Fruit fly (Drosophila melanogaster) whole organism, embryonic: Measurements from ENCODE around the gene SPR.

Source experiments
- CG1024 ChIP-seq: fragments of 200-800 bp; sonication (Bioruptor generic); IDR thresholded peaks from 2 replicates; pipeline ENCODE4 v1.3.6; 2022; ENCODE audit warnings: missing biosample characterization, missing genetic modification characterization
- CG10543 ChIP-seq: fragments of 200-800 bp; sonication (Bioruptor generic); optimal IDR thresholded peaks from 3 replicates; lab custom pipeline; 2017; ENCODE audit warnings: missing biosample characterization, mild to moderate bottlenecking, missing genetic modification characterization, moderate library complexity
- CG10959 ChIP-seq: fragments of 200-800 bp; sonication (Bioruptor generic); IDR thresholded peaks from 2 replicates; pipeline ENCODE4 v1.3.6; 2022; ENCODE audit warnings: missing biosample characterization, missing genetic modification characterization
- CG11696 ChIP-seq: fragments of 200-800 bp; sonication (Bioruptor generic); IDR thresholded peaks from 2 replicates; pipeline ENCODE4 v1.3.6; 2022; ENCODE audit warnings: missing biosample characterization, missing genetic modification characterization
- CG12942 ChIP-seq: fragments of 200-800 bp; sonication (Bioruptor generic); optimal IDR thresholded peaks from 3 replicates; lab custom pipeline; 2016; ENCODE audit warnings: missing biosample characterization, missing genetic modification characterization
- CG14667 ChIP-seq: fragments of 200-800 bp; sonication (Bioruptor generic); IDR thresholded peaks from 2 replicates; pipeline ENCODE4 v1.3.6; 2022; ENCODE audit warnings: missing biosample characterization, missing genetic modification characterization
- CG15269 ChIP-seq: fragments of 200-800 bp; sonication (Bioruptor generic); optimal IDR thresholded peaks from 2 replicates; lab custom pipeline; 2018; ENCODE audit warnings: missing biosample characterization, mild to moderate bottlenecking, missing genetic modification characterization, moderate library complexity
- CG15601 ChIP-seq: fragments of 200-800 bp; sonication (Bioruptor generic); optimal IDR thresholded peaks from 3 replicates; lab custom pipeline; 2019; ENCODE audit warnings: missing biosample characterization, mild to moderate bottlenecking, missing genetic modification characterization, moderate library complexity
- CG17802 ChIP-seq: fragments of 200-800 bp; sonication (Bioruptor generic); optimal IDR thresholded peaks from 2 replicates; lab custom pipeline; 2018; ENCODE audit warnings: missing biosample characterization, mild to moderate bottlenecking, missing genetic modification characterization, moderate library complexity
- CG2712 ChIP-seq: fragments of 200-800 bp; optimal IDR thresholded peaks from 3 replicates; lab custom pipeline; 2019; ENCODE audit warnings: missing biosample characterization, mild to moderate bottlenecking, missing genetic modification characterization, moderate library complexity
- CG3065 ChIP-seq: fragments of 200-800 bp; sonication (Bioruptor generic); optimal IDR thresholded peaks from 2 replicates; lab custom pipeline; 2016; ENCODE audit warnings: missing biosample characterization, missing genetic modification characterization
- CG3163 ChIP-seq: fragments of 200-800 bp; sonication (Bioruptor generic); optimal IDR thresholded peaks from 3 replicates; lab custom pipeline; 2016; ENCODE audit warnings: missing biosample characterization, missing genetic modification characterization
- CG3281 ChIP-seq: fragments of 200-800 bp; sonication (Bioruptor generic); optimal IDR thresholded peaks from 3 replicates; lab custom pipeline; 2017; ENCODE audit warnings: missing biosample characterization, mild to moderate bottlenecking, missing genetic modification characterization
- CG33557 ChIP-seq: fragments of 200-800 bp; sonication (Bioruptor generic); optimal IDR thresholded peaks from 2 replicates; lab custom pipeline; 2019; ENCODE audit warnings: missing biosample characterization, mild to moderate bottlenecking, missing genetic modification characterization, moderate library complexity
- CG34422 ChIP-seq: fragments of 200-800 bp; sonication (Bioruptor generic); IDR thresholded peaks from 3 replicates; pipeline ENCODE4 v1.3.6; 2022; ENCODE audit warnings: missing biosample characterization, missing genetic modification characterization
- CG3847 ChIP-seq: fragments of 200-800 bp; sonication (Bioruptor generic); IDR thresholded peaks from 2 replicates; pipeline ENCODE4 v1.3.6; 2022; ENCODE audit warnings: missing biosample characterization, missing genetic modification characterization
- CG3995 ChIP-seq: fragments of 200-800 bp; sonication (Bioruptor generic); optimal IDR thresholded peaks from 3 replicates; lab custom pipeline; 2016; ENCODE audit warnings: missing biosample characterization, missing genetic modification characterization
- CG43689 ChIP-seq: fragments of 200-800 bp; sonication (Bioruptor generic); IDR thresholded peaks from 2 replicates; pipeline ENCODE4 v1.3.6; 2022; ENCODE audit warnings: missing biosample characterization, missing genetic modification characterization
- CG4820 ChIP-seq: fragments of 200-800 bp; sonication (Bioruptor generic); optimal IDR thresholded peaks from 3 replicates; lab custom pipeline; 2016; ENCODE audit warnings: missing biosample characterization, missing genetic modification characterization
- CG6689 ChIP-seq: fragments of 200-800 bp; sonication (Bioruptor generic); IDR thresholded peaks from 2 replicates; pipeline ENCODE4 v1.3.6; 2022; ENCODE audit warnings: missing biosample characterization, missing genetic modification characterization
- CG8359 ChIP-seq: fragments of 200-800 bp; sonication (Bioruptor generic); optimal IDR thresholded peaks from 2 replicates; lab custom pipeline; 2017; ENCODE audit warnings: missing biosample characterization, mild to moderate bottlenecking, missing genetic modification characterization, borderline replicate concordance
- CG8478 ChIP-seq: fragments of >200 bp; optimal IDR thresholded peaks from 2 replicates; lab custom pipeline; 2018
- CG9797 ChIP-seq: fragments of 200-800 bp; sonication (Bioruptor generic); optimal IDR thresholded peaks from 3 replicates; lab custom pipeline; 2018; ENCODE audit warnings: missing biosample characterization, mild to moderate bottlenecking, missing genetic modification characterization
- Dll ChIP-seq: fragments of 200-800 bp; sonication (Bioruptor generic); IDR thresholded peaks from 4 replicates; pipeline ENCODE4 v1.3.6; 2022; ENCODE audit warnings: missing biosample characterization, missing genetic modification characterization; ENCODE audit not compliant: partially characterized antibody
- Doc3 ChIP-seq: fragments of 200-800 bp; sonication (Bioruptor generic); IDR thresholded peaks from 3 replicates; pipeline ENCODE4 v1.3.6; 2022; ENCODE audit warnings: missing biosample characterization, missing genetic modification characterization; ENCODE audit not compliant: partially characterized antibody
- Ets97D ChIP-seq: fragments of 200-800 bp; sonication (Bioruptor generic); optimal IDR thresholded peaks from 3 replicates; lab custom pipeline; 2016; ENCODE audit warnings: missing biosample characterization, missing genetic modification characterization
- HLHmδ ChIP-seq: fragments of 200-800 bp; sonication (Bioruptor generic); optimal IDR thresholded peaks from 2 replicates; lab custom pipeline; 2018; ENCODE audit warnings: missing biosample characterization, mild to moderate bottlenecking, missing genetic modification characterization, moderate library complexity
- Hr51 ChIP-seq, 2 experiments: fragments of 200-800 bp; sonication (Bioruptor generic); optimal IDR thresholded peaks; 2 replicates in 1 of 2; 3 replicates in 1 of 2; lab custom pipeline; 2016 to 2018; ENCODE audit warnings: missing biosample characterization in 2 of 2, missing genetic modification characterization in 2 of 2, mild to moderate bottlenecking in 1 of 2, moderate library complexity in 1 of 2
- MESR4 ChIP-seq: fragments of 200-800 bp; sonication (Bioruptor generic); optimal IDR thresholded peaks from 2 replicates; lab custom pipeline; 2018; ENCODE audit warnings: missing biosample characterization, mild to moderate bottlenecking, missing genetic modification characterization, moderate library complexity
- Med ChIP-seq: fragments of 200-800 bp; sonication (Bioruptor generic); peaks from one replicate; lab custom pipeline; 2016; ENCODE audit warnings: missing biosample characterization, missing genetic modification characterization, mild to moderate bottlenecking, inconsistent platforms, moderate library complexity
- Nf-YA ChIP-seq: fragments of 200-800 bp; sonication (Bioruptor generic); IDR thresholded peaks from 2 replicates; pipeline ENCODE4 v1.3.6; 2022; ENCODE audit warnings: missing biosample characterization, missing genetic modification characterization
- Optix ChIP-seq: fragments of 200-800 bp; sonication (Bioruptor generic); IDR thresholded peaks from 3 replicates; pipeline ENCODE4 v1.3.6; 2022; ENCODE audit warnings: missing biosample characterization, missing genetic modification characterization
- Poxn ChIP-seq: fragments of 200-800 bp; sonication (Bioruptor generic); IDR thresholded peaks from 2 replicates; pipeline ENCODE4 v1.3.6; 2022; ENCODE audit warnings: missing biosample characterization, missing genetic modification characterization
- Rfx ChIP-seq: fragments of 200-800 bp; sonication (Bioruptor generic); IDR thresholded peaks from 2 replicates; pipeline ENCODE4 v1.3.6; 2022; ENCODE audit warnings: missing biosample characterization, missing genetic modification characterization
- Scr ChIP-seq: fragments of 200-800 bp; sonication (Bioruptor generic); IDR thresholded peaks from 2 replicates; pipeline ENCODE4 v1.3.6; 2022; ENCODE audit warnings: missing biosample characterization, missing genetic modification characterization; ENCODE audit not compliant: partially characterized antibody
- Sry-δ ChIP-seq: fragments of 200-800 bp; sonication (Bioruptor generic); optimal IDR thresholded peaks from 2 replicates; lab custom pipeline; 2016; ENCODE audit warnings: missing biosample characterization, missing genetic modification characterization
- ap ChIP-seq: fragments of 200-800 bp; sonication (Bioruptor generic); IDR thresholded peaks from 2 replicates; pipeline ENCODE4 v1.3.6; 2022; ENCODE audit warnings: missing biosample characterization, missing genetic modification characterization
- ase ChIP-seq: fragments of 200-800 bp; sonication (Bioruptor generic); IDR thresholded peaks from 3 replicates; pipeline ENCODE4 v1.3.6; 2022; ENCODE audit warnings: missing biosample characterization, missing genetic modification characterization
- bigmax ChIP-seq: fragments of 200-800 bp; sonication (Bioruptor generic); optimal IDR thresholded peaks from 2 replicates; lab custom pipeline; 2018; ENCODE audit warnings: missing biosample characterization, mild to moderate bottlenecking, missing genetic modification characterization
- chm ChIP-seq: fragments of 200-800 bp; sonication (Bioruptor generic); IDR thresholded peaks from 2 replicates; pipeline ENCODE4 v1.3.6; 2022; ENCODE audit warnings: missing biosample characterization, missing genetic modification characterization
- gfzf ChIP-seq: fragments of 200-800 bp; sonication (Bioruptor generic); optimal IDR thresholded peaks from 2 replicates; lab custom pipeline; 2016; ENCODE audit warnings: missing biosample characterization, mild to moderate bottlenecking, missing genetic modification characterization, moderate library complexity
- lilli ChIP-seq: fragments of 200-800 bp; sonication (Bioruptor generic); optimal IDR thresholded peaks from 3 replicates; lab custom pipeline; 2016; ENCODE audit warnings: missing biosample characterization, missing genetic modification characterization
- pan ChIP-seq, 4 experiments: fragments of >200 bp in 3 of 4; fragments of 200-800 bp in 1 of 4; sonication (Bioruptor generic) in 1 of 4; optimal IDR thresholded peaks in 3 of 4; IDR thresholded peaks in 1 of 4; 2 replicates each; pipeline versions ENCODE4 v1.3.6 to Lab custom; 2017 to 2022; ENCODE audit warnings: missing biosample characterization in 2 of 4, missing genetic modification characterization in 2 of 4, mixed read lengths in 1 of 4
- pnt ChIP-seq: fragments of 200-800 bp; sonication (Bioruptor generic); optimal IDR thresholded peaks from 3 replicates; lab custom pipeline; 2016; ENCODE audit warnings: missing biosample characterization, missing genetic modification characterization
- salm ChIP-seq: fragments of 200-800 bp; sonication (Bioruptor generic); optimal IDR thresholded peaks from 2 replicates; lab custom pipeline; 2018; ENCODE audit warnings: missing biosample characterization, mild to moderate bottlenecking, missing genetic modification characterization
- scrt ChIP-seq: fragments of 200-800 bp; sonication (Bioruptor generic); optimal IDR thresholded peaks from 2 replicates; lab custom pipeline; 2018; ENCODE audit warnings: missing biosample characterization, mild to moderate bottlenecking, missing genetic modification characterization, moderate library complexity
- sob ChIP-seq: fragments of 200-800 bp; sonication (Bioruptor generic); IDR thresholded peaks from 2 replicates; pipeline ENCODE4 v1.3.6; 2022; ENCODE audit warnings: missing biosample characterization, missing genetic modification characterization
- sqz ChIP-seq: fragments of 200-800 bp; sonication (Bioruptor generic); optimal IDR thresholded peaks from 3 replicates; lab custom pipeline; 2018; ENCODE audit warnings: missing biosample characterization, mild to moderate bottlenecking, missing genetic modification characterization
- trh ChIP-seq: fragments of 200-800 bp; sonication (Bioruptor generic); optimal IDR thresholded peaks from 2 replicates; lab custom pipeline; 2016; ENCODE audit warnings: missing biosample characterization, missing genetic modification characterization

SPR gene

dm6 chrX:5516783-5517571, 70.5 kb downstream of the SPR start (continued):
- TF ChIP-seq CG8359 (GFP tag; lab: Kevin White, UChicago), result peak; percentile 17
- TF ChIP-seq Rfx (GFP tag; lab: Robert Waterston, UW), result peak; percentile 15; the same call in 1 of the 2 replicates
- peak; percentile 15 for TF ChIP-seq scrt
- TF ChIP-seq chm (GFP tag; lab: Robert Waterston, UW), result 0 out of 2 replicates have a peak, but pooled peaks have one; percentile 23
- no peak for TF ChIP-seq Sry-δ
- no peak for TF ChIP-seq CG3995 (GFP tag; lab: Kevin White, UChicago)
- TF ChIP-seq Med (GFP tag; lab: Kevin White, UChicago), result peak; percentile 7
- TF ChIP-seq HLHmδ (GFP tag; lab: Kevin White, UChicago), result peak; percentile 45
- TF ChIP-seq trh, result no peak
- peak in 1 of 2 experiments; percentile 68 for TF ChIP-seq Hr51 (GFP tag; optimal IDR thresholded peaks at IDR 0.05; lab: Kevin White, UChicago)
- 0 out of 3 replicates have a peak, but pooled peaks have one; percentile 24 for TF ChIP-seq Doc3 (GFP tag; lab: Robert Waterston, UW)
- TF ChIP-seq CG12942 (GFP tag; lab: Kevin White, UChicago), result no peak
- TF ChIP-seq ap (GFP tag; lab: Robert Waterston, UW), result 0 out of 2 replicates have a peak, but pooled peaks have one; percentile 14
- no peak for TF ChIP-seq CG34422
- peak; percentile 42 for TF ChIP-seq CG3281
- TF ChIP-seq Optix, result no peak
- TF ChIP-seq CG14667, result no peak
- TF ChIP-seq CG4820, result no peak
- TF ChIP-seq CG33557 (GFP tag; lab: Kevin White, UChicago), result peak; percentile 4
- TF ChIP-seq Poxn (GFP tag; lab: Robert Waterston, UW), result no peak
- peak; percentile 26 for TF ChIP-seq sqz
- TF ChIP-seq CG15601 (tag; lab: Kevin White, UChicago), result peak; percentile 3
- no peak for TF ChIP-seq CG43689 (GFP tag; lab: Robert Waterston, UW)
- no peak for TF ChIP-seq Scr (GFP tag; lab: Robert Waterston, UW)
- no peak for TF ChIP-seq pan (optimal IDR thresholded peaks at IDR 0.05; lab: Kevin White, UChicago)
- TF ChIP-seq pan (GFP tag; optimal IDR thresholded peaks at IDR 0.05 in 1 of 2, IDR thresholded peaks at IDR 0.05 in 1 of 2), result no peak
- TF ChIP-seq CG2712, result peak; percentile 57
- TF ChIP-seq CG17802 (tag; lab: Kevin White, UChicago), result no peak
- no peak for TF ChIP-seq Nf-YA (GFP tag; lab: Robert Waterston, UW)
- TF ChIP-seq bigmax, result no peak
- TF ChIP-seq CG10543 (GFP tag; lab: Kevin White, UChicago), result peak; percentile 46
- 0 out of 2 replicates have a peak, but pooled peaks have one; percentile 27 for TF ChIP-seq CG6689 (GFP tag; lab: Robert Waterston, UW)
- TF ChIP-seq CG3847, result 0 out of 2 replicates have a peak, but pooled peaks have one; percentile 32
- TF ChIP-seq lilli, result no peak
- TF ChIP-seq CG15269, result peak; percentile 54
- TF ChIP-seq CG11696 (GFP tag; lab: Robert Waterston, UW), result no peak
- no peak for TF ChIP-seq ase (GFP tag; lab: Robert Waterston, UW)
- no peak for TF ChIP-seq CG10959 (GFP tag; lab: Robert Waterston, UW)
- no peak for TF ChIP-seq CG9797 (GFP tag; lab: Kevin White, UChicago)
- TF ChIP-seq pnt (GFP tag; lab: Kevin White, UChicago), result no peak
- TF ChIP-seq salm (tag; lab: Kevin White, UChicago), result peak; percentile 57
- peak; percentile 42; the same call in 1 of the 4 replicates for TF ChIP-seq Dll (GFP tag; lab: Robert Waterston, UW)
- no peak for TF ChIP-seq MESR4 (GFP tag; lab: Kevin White, UChicago)
- TF ChIP-seq sob, result peak; percentile 39; the same call in 1 of the 2 replicates
- no peak for TF ChIP-seq Ets97D
- no peak for TF ChIP-seq CG1024 (GFP tag; lab: Robert Waterston, UW)
- no peak for TF ChIP-seq CG8478 (lab: Kevin White, UChicago)
- TF ChIP-seq gfzf (GFP tag; lab: Kevin White, UChicago), result no peak
- TF ChIP-seq CG3163, result no peak
- no peak for TF ChIP-seq CG3065 (GFP tag; lab: Kevin White, UChicago)
